Worm (Caenorhabditis elegans) whole organism, L4 larva: ENCODE data around the gene ddx-23.

Source experiments
- F10B5.3 ChIP-seq: sonication (generic microtip); optimal IDR thresholded peaks from 2 replicates; lab custom pipeline; 2016; ENCODE audit warnings: mild to moderate bottlenecking, missing genetic modification characterization, missing compliant biosample characterization
- F37D6.2 ChIP-seq: sonication (generic microtip); optimal IDR thresholded peaks from 2 replicates; lab custom pipeline; 2016; ENCODE audit warnings: mild to moderate bottlenecking, missing genetic modification characterization, missing compliant biosample characterization
- ZK337.2 ChIP-seq: fragments of 200-800 bp; sonication (Bioruptor generic); IDR thresholded peaks from 2 replicates; pipeline ENCODE4 v1.3.6; 2022; ENCODE audit warnings: missing genetic modification reagents, missing genetic modification characterization, missing compliant biosample characterization
- aha-1 ChIP-seq: fragments of 150-350 bp; peaks from one replicate; lab custom pipeline; 2014; ENCODE audit warnings: missing biosample characterization, missing genetic modification characterization
- aly-2 ChIP-seq: sonication (generic microtip); optimal IDR thresholded peaks from 2 replicates; lab custom pipeline; 2018; ENCODE audit warnings: missing biosample characterization, missing genetic modification characterization
- arid-1 ChIP-seq: fragments of 200-800 bp; sonication (Bioruptor generic); conservative IDR thresholded peaks from 2 replicates; pipeline ENCODE4 v1.3.6; 2022; ENCODE audit warnings: missing genetic modification reagents, missing genetic modification characterization, missing compliant biosample characterization
- ceh-20 ChIP-seq: fragments of 200-800 bp; sonication (Bioruptor generic); IDR thresholded peaks from 2 replicates; pipeline ENCODE4 v1.3.6; 2022; ENCODE audit warnings: missing genetic modification reagents, missing genetic modification characterization, missing compliant biosample characterization
- ceh-62 ChIP-seq: sonication (generic microtip); optimal IDR thresholded peaks from 2 replicates; lab custom pipeline; 2017; ENCODE audit warnings: missing biosample characterization, missing genetic modification characterization
- ces-1 ChIP-seq: fragments of 150-350 bp; sonication (generic microtip); optimal IDR thresholded peaks from 4 replicates; lab custom pipeline; 2014; ENCODE audit warnings: missing biosample characterization, missing genetic modification reagents, missing genetic modification characterization
- ctbp-1 ChIP-seq: fragments of 200-800 bp; sonication (Bioruptor generic); IDR thresholded peaks from 2 replicates; pipeline ENCODE4 v1.3.6; 2022; ENCODE audit warnings: missing genetic modification reagents, missing genetic modification characterization, missing compliant biosample characterization
- dmd-6 ChIP-seq: fragments of 200-800 bp; sonication (Bioruptor generic); IDR thresholded peaks from 2 replicates; pipeline ENCODE4 v1.3.6; 2022; ENCODE audit warnings: missing genetic modification reagents, missing genetic modification characterization, missing compliant biosample characterization
- dpl-1 ChIP-seq: fragments of 150-350 bp; optimal IDR thresholded peaks from 2 replicates; lab custom pipeline; 2014; ENCODE audit warnings: missing biosample characterization, missing genetic modification reagents, missing genetic modification characterization
- duxl-1 ChIP-seq: sonication (generic microtip); optimal IDR thresholded peaks from 2 replicates; lab custom pipeline; 2016; ENCODE audit warnings: mild to moderate bottlenecking, missing genetic modification characterization, moderate library complexity, missing compliant biosample characterization; ENCODE audit not compliant: poor library complexity
- dve-1 ChIP-seq: sonication (generic microtip); optimal IDR thresholded peaks from 2 replicates; lab custom pipeline; 2017; ENCODE audit warnings: antibody characterized with exemption, mild to moderate bottlenecking, missing genetic modification characterization, missing compliant biosample characterization; ENCODE audit not compliant: insufficient read depth
- egl-27 ChIP-seq: sonication (generic microtip); optimal IDR thresholded peaks from 3 replicates; lab custom pipeline; 2017; ENCODE audit warnings: missing biosample characterization, missing genetic modification reagents, missing genetic modification characterization
- fkh-10 ChIP-seq: fragments of 150-350 bp; optimal IDR thresholded peaks from 2 replicates; lab custom pipeline; 2014; ENCODE audit warnings: missing biosample characterization, missing genetic modification reagents, missing genetic modification characterization
- hif-1 ChIP-seq, 2 experiments: sonication (generic microtip); optimal IDR thresholded peaks; 2 replicates each; lab custom pipeline; 2016 to 2017; ENCODE audit warnings: missing compliant biosample characterization in 2 of 2, missing genetic modification characterization in 2 of 2, missing genetic modification reagents in 2 of 2, missing genotype in 2 of 2, mild to moderate bottlenecking in 1 of 2
- hlh-11 ChIP-seq: fragments of 200-800 bp; sonication (Bioruptor generic); optimal IDR thresholded peaks from 2 replicates; lab custom pipeline; 2018; ENCODE audit warnings: mild to moderate bottlenecking, missing genetic modification characterization, missing compliant biosample characterization
- hlh-30 ChIP-seq: sonication (generic microtip); optimal IDR thresholded peaks from 2 replicates; lab custom pipeline; 2017; ENCODE audit warnings: antibody characterized with exemption, mild to moderate bottlenecking, missing genetic modification characterization, missing compliant biosample characterization; ENCODE audit not compliant: insufficient read depth
- hmg-1.1 ChIP-seq: fragments of 200-800 bp; sonication (Bioruptor generic); IDR thresholded peaks from 2 replicates; pipeline ENCODE4 v1.3.6; 2022; ENCODE audit warnings: missing genetic modification reagents, missing genetic modification characterization, missing compliant biosample characterization
- jun-1 ChIP-seq: fragments of 150-350 bp; optimal IDR thresholded peaks from 2 replicates; lab custom pipeline; 2014; ENCODE audit warnings: missing biosample characterization, missing genetic modification reagents, missing genetic modification characterization
- lin-13 ChIP-seq: fragments of 150-350 bp; optimal IDR thresholded peaks from 2 replicates; lab custom pipeline; 2014; ENCODE audit warnings: missing biosample characterization, missing genetic modification reagents, missing genetic modification characterization
- lin-39 ChIP-seq: fragments of 150-350 bp; optimal IDR thresholded peaks from 2 replicates; lab custom pipeline; 2014; ENCODE audit warnings: missing biosample characterization, missing genetic modification reagents, missing genetic modification characterization
- lsy-2 ChIP-seq, 2 experiments: fragments of 150-350 bp in 1 of 2; sonication (generic microtip) in 1 of 2; optimal IDR thresholded peaks; 2 replicates each; lab custom pipeline; 2014 to 2017; ENCODE audit warnings: missing biosample characterization in 2 of 2, missing genetic modification characterization in 2 of 2
- mdl-1 ChIP-seq, 2 experiments: fragments of 150-350 bp in 1 of 2; sonication (generic microtip) in 1 of 2; optimal IDR thresholded peaks; 2 replicates each; lab custom pipeline; 2014 to 2017; ENCODE audit warnings: missing biosample characterization in 2 of 2, missing genetic modification characterization in 2 of 2
- mep-1 ChIP-seq: fragments of 150-350 bp; sonication (generic microtip); optimal IDR thresholded peaks from 3 replicates; lab custom pipeline; 2014; ENCODE audit warnings: missing biosample characterization, missing genetic modification characterization
- mes-2 ChIP-seq: sonication (generic microtip); optimal IDR thresholded peaks from 2 replicates; lab custom pipeline; 2016; ENCODE audit warnings: missing genotype, mild to moderate bottlenecking, missing genetic modification characterization, missing compliant biosample characterization; ENCODE audit not compliant: poor library complexity, severe bottlenecking
- mxl-3 ChIP-seq: fragments of 200-800 bp; sonication (Bioruptor generic); optimal IDR thresholded peaks from 2 replicates; lab custom pipeline; 2018; ENCODE audit warnings: mild to moderate bottlenecking, missing genetic modification characterization, missing compliant biosample characterization
- nhr-102 ChIP-seq: sonication (generic microtip); optimal IDR thresholded peaks from 2 replicates; lab custom pipeline; 2016; ENCODE audit warnings: mild to moderate bottlenecking, missing genetic modification characterization, moderate library complexity, missing compliant biosample characterization
- nhr-11 ChIP-seq: fragments of 150-350 bp; optimal IDR thresholded peaks from 2 replicates; lab custom pipeline; 2014; ENCODE audit warnings: missing biosample characterization, missing genetic modification characterization
- nhr-25 ChIP-seq: sonication (generic microtip); optimal IDR thresholded peaks from 2 replicates; lab custom pipeline; 2017; ENCODE audit warnings: missing genetic modification characterization, mild to moderate bottlenecking, missing compliant biosample characterization, antibody characterized with exemption, moderate library complexity, borderline replicate concordance; ENCODE audit not compliant: insufficient read depth
- nhr-28 ChIP-seq: fragments of 150-350 bp; optimal IDR thresholded peaks from 2 replicates; lab custom pipeline; 2014; ENCODE audit warnings: missing biosample characterization, missing genetic modification characterization
- nhr-48 ChIP-seq: sonication (generic microtip); optimal IDR thresholded peaks from 2 replicates; lab custom pipeline; 2016; ENCODE audit warnings: mild to moderate bottlenecking, missing genetic modification characterization, missing compliant biosample characterization
- nhr-76 ChIP-seq: fragments of 150-350 bp; optimal IDR thresholded peaks from 2 replicates; lab custom pipeline; 2014; ENCODE audit warnings: missing biosample characterization, missing genetic modification characterization
- pha-4 ChIP-seq, 2 experiments: fragments of 150-350 bp in 1 of 2; fragments of 200-800 bp in 1 of 2; sonication (Bioruptor generic) in 1 of 2; IDR thresholded peaks in 1 of 2; optimal IDR thresholded peaks in 1 of 2; 2 replicates each; pipeline versions ENCODE4 v1.3.6 to Lab custom; 2014 to 2022; ENCODE audit warnings: missing genetic modification characterization in 2 of 2, missing genetic modification reagents in 2 of 2, missing biosample characterization in 1 of 2, missing compliant biosample characterization in 1 of 2
- rbr-2 ChIP-seq: sonication (generic microtip); optimal IDR thresholded peaks from 2 replicates; lab custom pipeline; 2016; ENCODE audit warnings: missing genotype, missing genetic modification characterization, missing compliant biosample characterization
- saeg-2 ChIP-seq: fragments of 200-800 bp; sonication (Bioruptor generic); IDR thresholded peaks from 2 replicates; pipeline ENCODE4 v1.3.6; 2022; ENCODE audit warnings: missing genetic modification reagents, missing genetic modification characterization, missing compliant biosample characterization
- set-16 ChIP-seq: fragments of 200-800 bp; sonication (Bioruptor generic); IDR thresholded peaks from 2 replicates; pipeline ENCODE4 v1.3.6; 2022; ENCODE audit warnings: missing genetic modification reagents, missing genetic modification characterization, missing compliant biosample characterization
- snpc-1.2 ChIP-seq: fragments of 200-800 bp; sonication (Bioruptor generic); IDR thresholded peaks from 2 replicates; pipeline ENCODE4 v1.3.6; 2022; ENCODE audit warnings: missing genetic modification reagents, missing genetic modification characterization, missing compliant biosample characterization
- unc-130 ChIP-seq: sonication (generic microtip); optimal IDR thresholded peaks from 2 replicates; lab custom pipeline; 2016; ENCODE audit warnings: missing genetic modification reagents, missing genetic modification characterization, missing compliant biosample characterization
- unc-62 ChIP-seq, 3 experiments: fragments of 150-350 bp in 1 of 3; sonication (generic microtip); optimal IDR thresholded peaks in 2 of 3; peaks in 1 of 3; 1 replicate in 1 of 3; 2 replicates in 2 of 3; lab custom pipeline; 2014 to 2017; ENCODE audit warnings: missing biosample characterization in 3 of 3, missing genetic modification characterization in 3 of 3, missing genetic modification reagents in 3 of 3, missing genotype in 1 of 3
- zfp-2 ChIP-seq: sonication (generic microtip); optimal IDR thresholded peaks from 2 replicates; lab custom pipeline; 2016; ENCODE audit warnings: mild to moderate bottlenecking, missing genetic modification characterization, missing compliant biosample characterization
- zip-2 ChIP-seq: fragments of 150-350 bp; optimal IDR thresholded peaks from 2 replicates; lab custom pipeline; 2014; ENCODE audit warnings: missing biosample characterization, missing genetic modification characterization
- ztf-11 ChIP-seq: fragments of 150-350 bp; optimal IDR thresholded peaks from 2 replicates; lab custom pipeline; 2014; ENCODE audit warnings: missing biosample characterization, missing genetic modification characterization

The ddx-23 gene

ce11 chrIII:5855637-5856179 is 2.6 kb upstream of the ddx-23 start, which contains the start of the genes cct-6 and alh-9 (continued):
- TF ChIP-seq nhr-48 (tag; lab: Kevin White, UChicago) (no peak), mep-1 (peak; percentile 87), nhr-102 (tag; lab: Kevin White, UChicago) (no peak), snpc-1.2 (GFP tag; lab: Robert Waterston, UW) (no peak), dmd-6 (GFP tag; lab: Robert Waterston, UW) (peak; percentile 35; the same call in 1 of the 2 replicates), aly-2 (tag; lab: Kevin White, UChicago) (no peak), nhr-25 (tag; lab: Kevin White, UChicago) (peak; percentile 42), lin-13 (peak; percentile 80), dve-1 (tag; lab: Kevin White, UChicago) (peak; percentile 79), unc-130 (GFP tag; lab: Kevin White, UChicago) (peak; percentile 40), hlh-11 (tag; lab: Kevin White, UChicago) (peak; percentile 61), ceh-62 (no peak)

ce11 chrIII:5846412-5846811 is 6.7 kb downstream of the ddx-23 start:
- TF ChIP-seq hlh-30 (peak; percentile 4), aha-1 (tag; lab: Kevin White, UChicago) (peak; percentile 7), nhr-76 (tag; lab: Kevin White, UChicago) (no peak), saeg-2 (GFP tag; lab: Robert Waterston, UW) (no peak), ztf-11 (tag; lab: Kevin White, UChicago) (no peak), mdl-1 (tag; optimal IDR thresholded peaks at IDR 0.05; lab: Kevin White, UChicago) (peak in 1 of 2 experiments; percentile 20), fkh-10 (peak; percentile 63), nhr-25 (tag; lab: Kevin White, UChicago) (no peak), zip-2 (tag; lab: Kevin White, UChicago) (no peak), nhr-28 (no peak), lsy-2 (tag; optimal IDR thresholded peaks at IDR 0.05; lab: Kevin White, UChicago) (peak in 1 of 2 experiments; percentile 21), set-16 (GFP tag; lab: Robert Waterston, UW) (peak; percentile 10; the same call in 1 of the 2 replicates), lin-13 (no peak), lin-39 (no peak), ZK337.2 (GFP tag; lab: Robert Waterston, UW) (no peak), duxl-1 (tag; lab: Kevin White, UChicago) (no peak), arid-1 (GFP tag; lab: Robert Waterston, UW) (no peak)

- peak; percentile 43 for TF ChIP-seq hlh-11 (tag; lab: Kevin White, UChicago)
- peak; percentile 70 for TF ChIP-seq mep-1
- TF ChIP-seq dpl-1 (GFP tag; lab: Kevin White, UChicago) = peak; percentile 27
- peak; percentile 76 for TF ChIP-seq hmg-1.1
- TF ChIP-seq nhr-11 (tag; lab: Kevin White, UChicago) = peak; percentile 5
- TF ChIP-seq jun-1 = no peak
- peak; percentile 65 for TF ChIP-seq fkh-10
- peak; percentile 74 for TF ChIP-seq ctbp-1 (GFP tag; lab: Robert Waterston, UW)
- TF ChIP-seq F10B5.3 = no peak
- TF ChIP-seq aha-1 (tag; lab: Kevin White, UChicago) = peak; percentile 88
- TF ChIP-seq hlh-30 = peak; percentile 69
- peak; percentile 86 for TF ChIP-seq rbr-2 (tag; lab: Kevin White, UChicago)
- TF ChIP-seq pha-4 (GFP tag; IDR thresholded peaks at IDR 0.05; lab: Robert Waterston, UW) = no peak
- TF ChIP-seq pha-4 (tag; optimal IDR thresholded peaks at IDR 0.05; lab: Kevin White, UChicago) = no peak
- peak; percentile 65 for TF ChIP-seq F37D6.2 (tag; lab: Kevin White, UChicago)
- peak; percentile 39 for TF ChIP-seq ces-1
- TF ChIP-seq mes-2 (tag; lab: Kevin White, UChicago) = peak; percentile 30
- peak in 1 of 2 experiments; percentile 91 for TF ChIP-seq unc-62 (GFP tag; optimal IDR thresholded peaks at IDR 0.05 in 1 of 2; lab: Kevin White, UChicago)
- no peak for TF ChIP-seq unc-62 (tag; optimal IDR thresholded peaks at IDR 0.05; lab: Kevin White, UChicago)
- peak; percentile 22 to 70 for TF ChIP-seq lsy-2 (tag; optimal IDR thresholded peaks at IDR 0.05; lab: Kevin White, UChicago)
- peak; percentile 42 for TF ChIP-seq mxl-3 (GFP tag; lab: Kevin White, UChicago)
- peak; percentile 71; the same call in 1 of the 2 replicates for TF ChIP-seq ceh-20 (GFP tag; lab: Robert Waterston, UW)
- TF ChIP-seq hif-1 (tag; optimal IDR thresholded peaks at IDR 0.05; lab: Kevin White, UChicago) = peak in 1 of 2 experiments; percentile 45
- peak; percentile 11 for TF ChIP-seq dve-1 (tag; lab: Kevin White, UChicago)
- TF ChIP-seq zfp-2 (tag; lab: Kevin White, UChicago) = no peak
- TF ChIP-seq egl-27 (tag; lab: Kevin White, UChicago) = no peak
- TF ChIP-seq mdl-1 (tag; optimal IDR thresholded peaks at IDR 0.05; lab: Kevin White, UChicago) = peak; percentile 60 to 93
Observed at ce11 chrIII:5845483-5845882, 7.6 kb downstream of the ddx-23 start.
